Fruit fly (Drosophila melanogaster) S2 (cell line): ENCODE data around the gene CG32264.

Experiments used
- CG8478 ChIP-seq: fragments of >200 bp; optimal IDR thresholded peaks from 2 replicates; lab custom pipeline; 2018
- CTCF ChIP-seq, 2 experiments: fragments of >200 bp; optimal IDR thresholded peaks; 2 replicates each; lab custom pipeline; 2018

DNA sequence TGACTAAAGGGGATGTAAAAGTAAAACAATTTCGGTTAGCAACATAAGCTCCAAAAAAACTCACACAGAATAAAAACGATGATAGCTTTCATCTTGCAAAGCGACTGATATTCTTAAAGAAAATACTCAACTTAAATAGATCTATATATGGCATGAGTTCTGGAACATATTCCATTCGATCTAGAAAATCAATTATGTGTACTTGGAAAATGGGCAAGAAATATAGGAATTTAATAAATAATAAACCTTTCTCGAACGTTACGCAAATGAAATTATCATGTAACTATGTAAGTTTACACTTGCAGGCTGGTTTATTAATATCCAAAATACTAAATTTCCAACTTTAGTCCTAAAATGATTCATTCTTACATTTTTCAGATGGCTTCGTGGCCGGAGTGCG lies 10.0 kb upstream of the CG32264 start, which contains the start of gene Acp63F:
- TF ChIP-seq CG8478 (lab: Kevin White, UChicago) (no peak), CTCF (optimal IDR thresholded peaks at IDR 0.05; lab: Kevin White, UChicago) (no peak)
